Fruit fly (Drosophila melanogaster) whole organism, prepupa: ENCODE measurements around the gene mRpS23.
A peak's percentile ranks its signal among the peaks of the same experiment; 100 is the strongest.

ENCODE experiments used
- Blimp-1 ChIP-seq: fragments of 200-800 bp; sonication (Bioruptor generic); optimal IDR thresholded peaks from 3 replicates; lab custom pipeline; 2017; ENCODE audit warnings: missing biosample characterization, missing genetic modification characterization, mild to moderate bottlenecking, moderate library complexity, missing genetic modification reagents
- CG10631 ChIP-seq: fragments of 200-800 bp; sonication (Bioruptor generic); optimal IDR thresholded peaks from 2 replicates; lab custom pipeline; 2016; ENCODE audit warnings: missing biosample characterization, missing genetic modification characterization
- CG10669 ChIP-seq: fragments of 200-800 bp; sonication (Bioruptor generic); optimal IDR thresholded peaks from 3 replicates; lab custom pipeline; 2018; ENCODE audit warnings: missing biosample characterization, mild to moderate bottlenecking, missing genetic modification characterization, moderate library complexity
- CG11294 ChIP-seq: fragments of 200-800 bp; sonication (Bioruptor generic); IDR thresholded peaks from 2 replicates; pipeline ENCODE4 v1.3.6; 2022; ENCODE audit warnings: missing biosample characterization, missing genetic modification characterization
- CG1621 ChIP-seq: fragments of 200-800 bp; sonication (Bioruptor generic); optimal IDR thresholded peaks from 3 replicates; lab custom pipeline; 2018; ENCODE audit warnings: missing biosample characterization, mild to moderate bottlenecking, missing genetic modification characterization
- CG16779 ChIP-seq: fragments of 200-800 bp; sonication (Bioruptor generic); optimal IDR thresholded peaks from 3 replicates; lab custom pipeline; 2017; ENCODE audit warnings: missing biosample characterization, mild to moderate bottlenecking, missing genetic modification characterization
- CG31627 ChIP-seq: fragments of 200-800 bp; sonication (Bioruptor generic); optimal IDR thresholded peaks from 3 replicates; lab custom pipeline; 2016; ENCODE audit warnings: missing biosample characterization, missing genetic modification characterization
- CG32006 ChIP-seq: fragments of 200-800 bp; sonication (Bioruptor generic); optimal IDR thresholded peaks from 3 replicates; lab custom pipeline; 2017; ENCODE audit warnings: missing biosample characterization, mild to moderate bottlenecking, missing genetic modification characterization
- CG6276 ChIP-seq: fragments of 200-800 bp; sonication (Bioruptor generic); optimal IDR thresholded peaks from 2 replicates; lab custom pipeline; 2017; ENCODE audit warnings: missing biosample characterization, mild to moderate bottlenecking, missing genetic modification characterization
- CG6808 ChIP-seq: fragments of 200-800 bp; sonication (Bioruptor generic); optimal IDR thresholded peaks from 3 replicates; lab custom pipeline; 2017; ENCODE audit warnings: missing biosample characterization, missing genetic modification characterization, mild to moderate bottlenecking, moderate library complexity, missing genetic modification reagents
- CG6854 ChIP-seq: fragments of 200-800 bp; sonication (Bioruptor generic); optimal IDR thresholded peaks from 2 replicates; lab custom pipeline; 2017; ENCODE audit warnings: missing biosample characterization, mild to moderate bottlenecking, missing genetic modification characterization
- CG9139 ChIP-seq: fragments of 200-800 bp; sonication (Bioruptor generic); optimal IDR thresholded peaks from 3 replicates; lab custom pipeline; 2017; ENCODE audit warnings: missing biosample characterization, mild to moderate bottlenecking, missing genetic modification characterization
- Eip78C ChIP-seq: fragments of 200-800 bp; sonication (Bioruptor generic); peaks from one replicate; lab custom pipeline; 2016; ENCODE audit warnings: missing biosample characterization, missing genetic modification characterization
- Hr38 ChIP-seq: sonication (Bioruptor generic); optimal IDR thresholded peaks from 2 replicates; lab custom pipeline; 2016; ENCODE audit warnings: missing biosample characterization, missing genetic modification characterization
- Hr4 ChIP-seq: fragments of 200-800 bp; sonication (Bioruptor generic); optimal IDR thresholded peaks from 3 replicates; lab custom pipeline; 2016; ENCODE audit warnings: missing biosample characterization, missing genetic modification characterization
- Lpt ChIP-seq: fragments of 200-800 bp; sonication (Bioruptor generic); optimal IDR thresholded peaks from 3 replicates; lab custom pipeline; 2016; ENCODE audit warnings: missing biosample characterization, missing genetic modification characterization
- OdsH ChIP-seq: fragments of 200-800 bp; sonication (Bioruptor generic); optimal IDR thresholded peaks from 3 replicates; lab custom pipeline; 2016; ENCODE audit warnings: missing biosample characterization, missing genetic modification characterization
- Sox14 ChIP-seq: fragments of 200-800 bp; sonication (Bioruptor generic); optimal IDR thresholded peaks from 3 replicates; lab custom pipeline; 2016; ENCODE audit warnings: missing biosample characterization, missing genetic modification characterization
- acj6 ChIP-seq: fragments of 200-800 bp; sonication (Bioruptor generic); optimal IDR thresholded peaks from 3 replicates; lab custom pipeline; 2016; ENCODE audit warnings: missing biosample characterization, missing genetic modification characterization
- cyc ChIP-seq: fragments of 200-800 bp; sonication (Bioruptor generic); optimal IDR thresholded peaks from 3 replicates; lab custom pipeline; 2016; ENCODE audit warnings: missing biosample characterization, missing genetic modification characterization
- eg ChIP-seq: fragments of 200-800 bp; sonication (Bioruptor generic); IDR thresholded peaks from 3 replicates; pipeline ENCODE4 v1.3.6; 2022; ENCODE audit warnings: missing biosample characterization, missing genetic modification characterization
- esn ChIP-seq: fragments of 200-800 bp; sonication (Bioruptor generic); optimal IDR thresholded peaks from 2 replicates; lab custom pipeline; 2016; ENCODE audit warnings: missing biosample characterization, mild to moderate bottlenecking, missing genetic modification characterization, moderate library complexity
- fkh ChIP-seq: fragments of 200-800 bp; sonication (Bioruptor generic); optimal IDR thresholded peaks from 3 replicates; lab custom pipeline; 2017; ENCODE audit warnings: missing biosample characterization, mild to moderate bottlenecking, missing genetic modification characterization, moderate library complexity
- net ChIP-seq: fragments of 200-800 bp; sonication (Bioruptor generic); optimal IDR thresholded peaks from 3 replicates; lab custom pipeline; 2016; ENCODE audit warnings: missing biosample characterization, missing genetic modification characterization
- pdm3 ChIP-seq: fragments of 200-800 bp; sonication (Bioruptor generic); optimal IDR thresholded peaks from 3 replicates; lab custom pipeline; 2016; ENCODE audit warnings: missing biosample characterization, missing genetic modification characterization
- ss ChIP-seq, 2 experiments: fragments of 200-800 bp; sonication (Bioruptor generic); optimal IDR thresholded peaks; 2 replicates in 1 of 2; 3 replicates in 1 of 2; lab custom pipeline; 2017 to 2018; ENCODE audit warnings: mild to moderate bottlenecking in 2 of 2, missing biosample characterization in 2 of 2, missing genetic modification characterization in 2 of 2, moderate library complexity in 1 of 2
- topi ChIP-seq: fragments of 200-800 bp; sonication (Bioruptor generic); optimal IDR thresholded peaks from 3 replicates; lab custom pipeline; 2016; ENCODE audit warnings: missing biosample characterization, missing genetic modification characterization
- vri ChIP-seq: fragments of 200-800 bp; sonication (Bioruptor generic); optimal IDR thresholded peaks from 3 replicates; lab custom pipeline; 2016; ENCODE audit warnings: missing biosample characterization, mild to moderate bottlenecking, missing genetic modification characterization

Gene mRpS23

DNA sequence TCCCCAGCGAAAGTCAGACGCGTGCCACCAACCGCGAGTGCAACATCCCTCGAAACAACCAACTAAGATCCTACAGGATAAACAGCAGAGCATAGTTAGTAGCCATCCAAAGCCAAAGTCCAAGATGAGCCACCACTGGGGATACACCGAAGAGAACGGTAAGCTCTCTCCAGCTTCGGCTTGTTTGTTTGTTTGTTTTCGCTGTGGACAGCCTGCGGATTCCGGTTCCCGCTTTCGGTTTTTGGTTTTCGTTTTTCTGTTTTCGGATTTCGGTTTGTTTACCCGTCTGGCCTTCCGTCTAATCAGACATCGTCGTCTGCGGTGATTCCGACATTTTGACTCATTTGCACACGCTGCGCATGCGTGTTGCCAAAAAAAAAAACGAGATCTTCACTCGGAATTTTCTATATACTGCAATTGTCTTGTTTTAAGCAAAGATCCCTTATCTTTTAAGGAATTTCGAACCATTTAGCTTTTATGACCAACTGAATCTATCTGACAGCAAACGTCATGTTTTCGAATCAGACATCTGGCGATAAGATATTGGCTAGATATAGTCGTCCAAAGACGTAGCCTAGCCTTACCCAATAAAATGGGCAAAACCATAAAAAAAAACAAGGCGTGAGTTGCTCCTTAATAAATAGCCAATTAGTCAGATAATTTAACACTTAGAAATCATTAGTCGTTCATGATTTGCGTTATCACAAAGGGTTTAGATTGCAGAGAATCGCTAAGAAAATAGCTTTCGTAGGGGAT is 30.9 kb downstream of the mRpS23 start:
- TF ChIP-seq CG6854 (GFP tag; lab: Kevin White, UChicago) (peak; percentile 41), CG6276 (GFP tag; lab: Kevin White, UChicago) (peak; percentile 19), ss (GFP tag; optimal IDR thresholded peaks at IDR 0.05; lab: Kevin White, UChicago) (peak in 1 of 2 experiments; percentile 16), acj6 (GFP tag; lab: Kevin White, UChicago) (no peak), vri (GFP tag; lab: Kevin White, UChicago) (peak; percentile 38), Blimp-1 (GFP tag; lab: Kevin White, UChicago) (peak; percentile 28), CG32006 (GFP tag; lab: Kevin White, UChicago) (no peak), eg (GFP tag; lab: Robert Waterston, UW) (peak; percentile 9; the same call in 1 of the 3 replicates), Eip78C (GFP tag; lab: Kevin White, UChicago) (peak; percentile 53), CG6808 (GFP tag; lab: Kevin White, UChicago) (peak; percentile 10), fkh (GFP tag; lab: Kevin White, UChicago) (peak; percentile 28), CG10669 (GFP tag; lab: Kevin White, UChicago) (no peak), net (peak; percentile 0)

DNA sequence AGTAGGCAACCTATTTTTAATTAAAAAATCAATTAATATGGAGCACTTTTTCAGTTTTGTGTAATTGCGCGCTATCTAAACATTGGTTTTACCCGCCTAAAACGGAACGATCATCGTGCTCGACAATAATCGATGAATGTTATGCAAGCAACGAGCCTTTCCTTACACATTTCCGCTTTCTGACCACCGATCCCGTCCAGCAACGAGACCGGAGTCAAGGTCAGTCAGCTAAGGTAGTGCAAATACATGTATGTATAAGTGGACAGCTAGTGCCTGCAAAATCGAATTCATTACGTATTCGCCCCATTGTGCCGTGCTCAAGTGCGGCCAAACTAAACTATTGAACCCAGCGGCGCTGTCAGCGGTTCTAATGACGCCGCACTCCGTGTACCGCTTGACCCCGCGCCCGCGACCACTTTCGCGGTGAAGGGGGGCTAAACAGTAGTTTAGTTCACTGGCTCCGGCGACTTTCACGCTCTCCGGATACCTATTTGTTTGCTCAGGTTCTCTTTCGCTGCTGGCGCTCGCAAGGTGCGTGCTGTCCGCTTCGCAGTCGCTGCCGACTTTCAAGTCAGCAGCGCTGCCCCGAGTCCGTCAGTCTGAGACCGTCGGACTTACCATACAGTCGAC is 31.7 kb downstream of the mRpS23 start, which contains the start of gene CAH1:
Gene CAH1, plus strand, starts transcription at position 595 of the 630 bp plus-strand sequence.
- TF ChIP-seq fkh (GFP tag; lab: Kevin White, UChicago) = peak; percentile 12
- no peak for TF ChIP-seq vri (GFP tag; lab: Kevin White, UChicago)
- no peak for TF ChIP-seq Blimp-1 (GFP tag; lab: Kevin White, UChicago)
- TF ChIP-seq pdm3 (GFP tag; lab: Kevin White, UChicago) = no peak
- TF ChIP-seq eg (GFP tag; lab: Robert Waterston, UW) = peak; percentile 33; the same call in 1 of the 3 replicates

DNA sequence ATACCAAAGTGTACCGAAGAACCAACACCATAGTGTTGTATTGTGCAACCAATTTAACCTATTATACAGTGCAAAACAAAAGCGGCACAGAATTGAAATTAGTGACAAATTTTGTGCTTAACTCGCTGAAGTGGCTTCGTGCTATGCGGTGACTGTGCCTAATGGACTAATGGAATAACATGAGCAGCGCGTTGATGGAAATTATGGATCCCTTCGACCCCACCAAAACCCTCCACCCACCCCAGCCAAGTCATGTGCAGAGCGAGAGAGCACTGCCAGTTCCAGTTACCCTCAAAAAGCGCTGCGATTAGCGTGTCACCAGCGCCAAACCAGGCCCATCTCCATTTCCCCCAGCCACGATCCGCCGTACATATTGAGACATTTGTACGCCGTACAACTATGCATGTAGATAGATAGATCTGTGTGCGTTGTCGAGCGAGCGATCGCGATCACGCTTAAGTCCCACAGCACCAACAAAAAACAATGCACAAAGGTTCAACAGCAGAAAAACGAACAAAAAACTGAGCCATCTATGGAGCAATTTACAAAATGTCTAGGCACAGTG is 32.7 kb downstream of the mRpS23 start:
- TF ChIP-seq pdm3 (GFP tag; lab: Kevin White, UChicago) = no peak
- no peak for TF ChIP-seq CG16779 (tag; lab: Kevin White, UChicago)
- no peak for TF ChIP-seq CG10631 (GFP tag; lab: Kevin White, UChicago)
- no peak for TF ChIP-seq Lpt (GFP tag; lab: Kevin White, UChicago)
- no peak for TF ChIP-seq topi (GFP tag; lab: Kevin White, UChicago)
- TF ChIP-seq CG9139 (GFP tag; lab: Kevin White, UChicago) = no peak
- TF ChIP-seq cyc (GFP tag; lab: Kevin White, UChicago) = no peak
- no peak for TF ChIP-seq acj6 (GFP tag; lab: Kevin White, UChicago)
- TF ChIP-seq Hr38 (GFP tag; lab: Kevin White, UChicago) = no peak
- TF ChIP-seq Sox14 (GFP tag; lab: Kevin White, UChicago) = no peak
- TF ChIP-seq OdsH = no peak
- TF ChIP-seq CG31627 (GFP tag; lab: Kevin White, UChicago) = no peak
- TF ChIP-seq CG1621 (tag; lab: Kevin White, UChicago) = no peak
- TF ChIP-seq Hr4 (GFP tag; lab: Kevin White, UChicago) = no peak

DNA sequence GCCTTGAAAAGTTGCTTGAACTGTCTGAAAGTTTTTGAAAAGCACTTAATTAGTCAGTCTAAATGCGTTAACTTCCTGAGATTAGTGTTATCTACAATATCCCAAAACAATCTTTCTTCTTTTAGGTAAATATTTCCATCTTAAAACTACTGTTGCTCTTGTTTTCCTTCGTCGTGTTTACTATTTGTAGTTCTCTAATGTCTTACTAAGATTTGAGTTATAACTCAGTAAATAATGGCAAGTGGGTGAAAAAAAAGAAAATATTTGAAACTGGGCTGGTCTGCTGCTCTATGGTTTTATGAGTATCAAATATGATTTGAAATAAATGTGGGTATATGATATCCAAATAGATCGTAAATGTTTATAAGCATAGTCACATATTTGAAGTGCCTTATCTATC is 33.7 kb downstream of the mRpS23 start:
- TF ChIP-seq fkh (GFP tag; lab: Kevin White, UChicago) (peak; percentile 42), CG11294 (GFP tag; lab: Robert Waterston, UW) (no peak)
- TF ChIP-seq, all 60 proteins: peak for 1

DNA sequence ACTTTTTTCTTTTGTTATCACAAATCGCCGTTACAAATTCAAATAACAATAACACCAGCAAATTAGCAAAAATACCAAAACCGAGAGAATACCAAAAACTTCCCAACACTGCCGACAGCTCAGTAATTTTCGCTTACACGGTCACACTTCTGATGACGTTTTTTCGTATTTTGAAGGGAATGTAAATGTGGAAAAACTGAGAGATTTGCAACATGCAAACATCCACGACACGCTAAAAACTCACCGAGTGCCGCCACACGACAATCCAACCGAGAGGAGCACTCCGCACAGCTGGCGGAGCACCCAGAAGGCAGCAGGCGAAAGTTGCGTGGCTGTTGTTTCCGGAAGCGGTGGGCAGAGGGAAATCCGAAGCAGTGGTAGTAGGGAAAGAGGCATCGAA is 41.5 kb downstream of the mRpS23 start, which contains the start of gene Sec71:
Gene Sec71, plus strand, starts transcription at position 117 of the 400 bp plus-strand sequence.
- peak; percentile 19 for TF ChIP-seq CG6854 (GFP tag; lab: Kevin White, UChicago)
- peak; percentile 11 for TF ChIP-seq esn (GFP tag; lab: Kevin White, UChicago)
- TF ChIP-seq OdsH = no peak
- TF ChIP-seq, all 60 proteins: peak for 2
